Worm (Caenorhabditis elegans): ENCODE data around the gene W04D12.1.

Gene W04D12.1

ce11 chrIII:5836816-5837215 lies at the start of gene W04D12.1:
W04D12.1 (plus strand) TSS chrIII:5836926.
- peak; percentile 94 for TF ChIP-seq blmp-1 (tag; optimal IDR thresholded peaks at IDR 0.05)
- peak in 1 of 2 experiments; percentile 24 for TF ChIP-seq lsy-2 (tag; optimal IDR thresholded peaks at IDR 0.05)
- TF ChIP-seq lin-14 (GFP tag; optimal IDR thresholded peaks at IDR 0.05): peak; percentile 21
- TF ChIP-seq lin-35 (GFP tag; optimal IDR thresholded peaks at IDR 0.05): peak in 1 of 2 experiments; percentile 35
- TF ChIP-seq elt-3 (tag; optimal IDR thresholded peaks at IDR 0.05): no peak
- TF ChIP-seq vab-15 (tag; optimal IDR thresholded peaks at IDR 0.05): no peak
- TF ChIP-seq ceh-82 (tag; optimal IDR thresholded peaks at IDR 0.05): no peak
- peak; percentile 15 for TF ChIP-seq rnt-1 (tag; optimal IDR thresholded peaks at IDR 0.05)
- TF ChIP-seq mep-1 (tag; optimal IDR thresholded peaks at IDR 0.05): peak; percentile 56
- peak; percentile 33 for TF ChIP-seq nhr-20 (tag; optimal IDR thresholded peaks at IDR 0.05)
- peak; percentile 29 for TF ChIP-seq skn-1 (tag; optimal IDR thresholded peaks at IDR 0.05)
- peak in 1 of 2 experiments; percentile 11 for TF ChIP-seq efl-1 (optimal IDR thresholded peaks at IDR 0.05)
- TF ChIP-seq efl-1 (GFP tag; optimal IDR thresholded peaks at IDR 0.05 in 1 of 2): no peak
- TF ChIP-seq snu-23 (GFP tag; optimal IDR thresholded peaks at IDR 0.05): peak; percentile 20
- TF ChIP-seq nhr-85 (tag): peak; percentile 72
- peak; percentile 6 for TF ChIP-seq unc-130 (tag; optimal IDR thresholded peaks at IDR 0.05)
- peak; percentile 12 for TF ChIP-seq nhr-71 (tag; optimal IDR thresholded peaks at IDR 0.05)
- TF ChIP-seq nhr-237 (tag; optimal IDR thresholded peaks at IDR 0.05): no peak

ce11 chrIII:5790550-5790949 lies 46.2 kb upstream of the W04D12.1 start, which contains the start of gene rev-3:
rev-3 (minus strand) TSS chrIII:5790650.
- TF ChIP-seq hlh-17 (GFP tag; optimal IDR thresholded peaks at IDR 0.05; ENCODE audit: borderline replicate concordance) (no peak), ceh-88 (GFP tag; IDR thresholded peaks at IDR 0.05) (no peak), jun-1 (tag; optimal IDR thresholded peaks at IDR 0.05) (no peak)

- TF ChIP-seq rnt-1 (tag; optimal IDR thresholded peaks at IDR 0.05) (no peak), efl-1 (optimal IDR thresholded peaks at IDR 0.05) (no peak), efl-1 (GFP tag; optimal IDR thresholded peaks at IDR 0.05 in 1 of 2) (peak in 1 of 2 experiments; percentile 44), mep-1 (tag; optimal IDR thresholded peaks at IDR 0.05) (no peak)
Observed at ce11 chrIII:5794982-5795381, 41.7 kb upstream of the W04D12.1 start.

ce11 chrIII:5798747-5799146 lies 38.0 kb upstream of the W04D12.1 start, which contains the start of gene ceh-10:
ceh-10 (plus strand) TSS chrIII:5799047.
- no peak for TF ChIP-seq ztf-4 (tag; optimal IDR thresholded peaks at IDR 0.05)
- peak; percentile 44 for TF ChIP-seq lin-14 (GFP tag; optimal IDR thresholded peaks at IDR 0.05)
- peak; percentile 4 for TF ChIP-seq tbx-2 (tag; optimal IDR thresholded peaks at IDR 0.05)

ce11 chrIII:5802971-5803370 lies 33.8 kb upstream of the W04D12.1 start, which contains the start of the genes polq-1 and him-10:
polq-1 (minus strand) TSS chrIII:5803160.
him-10 (plus strand) TSS chrIII:5803260.
- TF ChIP-seq mab-9 (GFP tag; IDR thresholded peaks at IDR 0.05) (no peak), isw-1 (GFP tag; IDR thresholded peaks at IDR 0.05) (no peak), fos-1 (tag; optimal IDR thresholded peaks at IDR 0.05) (no peak), nhr-20 (tag; optimal IDR thresholded peaks at IDR 0.05) (no peak), elt-2 (tag; optimal IDR thresholded peaks at IDR 0.05) (no peak), nhr-84 (tag; optimal IDR thresholded peaks at IDR 0.05) (no peak), vab-15 (tag; optimal IDR thresholded peaks at IDR 0.05) (no peak), snu-23 (GFP tag; optimal IDR thresholded peaks at IDR 0.05) (peak; percentile 16), lir-3 (tag; optimal IDR thresholded peaks at IDR 0.05; ENCODE audit: poor library complexity) (peak; percentile 18), skn-1 (tag; optimal IDR thresholded peaks at IDR 0.05) (peak; percentile 29), tbx-2 (tag; optimal IDR thresholded peaks at IDR 0.05) (peak; percentile 5), dsc-1 (tag; optimal IDR thresholded peaks at IDR 0.05) (no peak), tlp-1 (tag; optimal IDR thresholded peaks at IDR 0.05) (no peak), mdl-1 (tag; optimal IDR thresholded peaks at IDR 0.05) (no peak), grh-1 (GFP tag; IDR thresholded peaks at IDR 0.05) (no peak), ztf-4 (tag; optimal IDR thresholded peaks at IDR 0.05) (no peak), hlh-4 (tag; optimal IDR thresholded peaks at IDR 0.05) (no peak), mef-2 (tag; optimal IDR thresholded peaks at IDR 0.05) (no peak), pqm-1 (tag; optimal IDR thresholded peaks at IDR 0.05) (no peak), blmp-1 (tag; optimal IDR thresholded peaks at IDR 0.05) (peak; percentile 16), nhr-12 (tag; optimal IDR thresholded peaks at IDR 0.05) (no peak), F16B12.6 (tag; optimal IDR thresholded peaks at IDR 0.05) (no peak), nhr-77 (tag; optimal IDR thresholded peaks at IDR 0.05) (no peak), nhr-71 (tag; optimal IDR thresholded peaks at IDR 0.05) (peak; percentile 14), C34B4.2 (tag; optimal IDR thresholded peaks at IDR 0.05) (no peak), nhr-47 (tag; optimal IDR thresholded peaks at IDR 0.05) (no peak), hlh-17 (GFP tag; optimal IDR thresholded peaks at IDR 0.05; ENCODE audit: borderline replicate concordance) (no peak), zip-4 (GFP tag; optimal IDR thresholded peaks at IDR 0.05) (no peak), lsy-2 (tag; optimal IDR thresholded peaks at IDR 0.05) (peak in 1 of 2 experiments; percentile 51), ztf-11 (tag; optimal IDR thresholded peaks at IDR 0.05) (peak in 1 of 2 experiments; percentile 1), ceh-90 (tag; optimal IDR thresholded peaks at IDR 0.05) (peak; percentile 59)
